Worm (Caenorhabditis elegans) whole organism, dauer: ENCODE measurements around the gene pgp-8.

Source experiments
- unc-62 ChIP-seq: sonication (generic microtip); optimal IDR thresholded peaks from 2 replicates; lab custom pipeline; 2017; ENCODE audit warnings: missing biosample characterization, missing genetic modification reagents, missing genetic modification characterization

Gene pgp-8

DNA sequence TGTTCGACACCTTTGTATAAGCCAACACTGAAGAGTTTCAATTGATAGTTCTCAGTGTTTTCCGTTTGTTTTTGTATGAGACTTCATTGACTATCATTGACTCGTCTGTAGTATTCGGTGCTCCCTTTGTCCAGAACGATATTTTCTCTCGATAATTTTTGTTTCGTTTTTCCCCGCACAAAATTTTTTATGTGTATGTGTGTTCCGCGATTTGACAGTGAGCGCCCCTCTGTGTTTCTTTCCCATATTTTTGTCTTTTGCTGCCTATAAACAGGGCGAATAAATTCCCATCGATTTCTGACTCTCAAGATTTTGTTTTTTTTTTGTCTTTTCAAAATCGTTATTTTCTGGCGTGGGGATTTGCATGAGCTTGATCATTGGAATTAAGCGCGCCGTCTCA is 19.0 kb upstream of the pgp-8 start, which contains the start of gene T21E8.7:
Gene T21E8.7 (plus strand): TSS at position 301 of the 400 bp plus-strand sequence.
- TF ChIP-seq unc-62 (GFP tag; lab: Kevin White, UChicago): no peak

DNA sequence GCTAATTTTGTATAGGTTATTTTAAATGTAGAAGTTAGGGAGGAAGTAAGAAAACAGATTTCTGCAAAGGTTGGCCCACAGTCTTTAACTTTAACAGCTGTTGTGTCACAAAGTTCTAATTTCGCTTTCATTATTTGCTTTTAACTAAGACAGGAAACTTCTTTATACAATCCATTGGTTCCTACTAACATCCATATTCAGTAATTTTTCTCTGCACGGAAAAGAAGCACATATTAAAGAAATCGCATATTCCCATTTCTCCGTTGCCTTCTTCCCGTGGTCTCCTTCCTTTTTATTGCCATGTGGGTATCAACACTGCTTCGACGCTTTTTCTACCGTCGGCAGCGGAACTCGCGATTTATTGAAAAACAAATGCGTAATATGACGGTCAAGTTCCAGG is 17.8 kb upstream of the pgp-8 start, which contains the start of gene T21E8.6:
Gene T21E8.6 (plus strand): TSS at position 301 of the 400 bp plus-strand sequence.
- TF ChIP-seq unc-62 (GFP tag; lab: Kevin White, UChicago): no peak

DNA sequence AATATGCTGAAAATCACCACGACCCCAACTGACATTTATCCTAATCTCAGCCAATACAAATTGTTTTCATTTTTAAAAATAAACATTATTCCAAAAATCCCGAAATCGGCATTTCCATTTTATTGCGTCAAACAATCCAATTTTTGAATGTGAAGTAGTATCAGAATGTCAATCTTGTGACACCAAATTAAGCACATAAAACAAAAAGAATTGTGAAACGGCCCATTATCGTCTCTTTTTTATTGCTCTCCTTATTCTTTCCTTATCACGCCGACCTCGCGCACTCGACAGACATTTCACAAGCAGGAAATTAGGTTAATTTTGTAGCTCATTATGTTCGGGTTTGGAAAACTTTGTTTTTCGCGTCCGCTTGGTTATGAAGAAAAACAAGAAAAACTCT is 16.3 kb upstream of the pgp-8 start, which contains the start of gene T21E8.4:
Gene T21E8.4 (plus strand): TSS at position 301 of the 400 bp plus-strand sequence.
- no peak for TF ChIP-seq unc-62 (GFP tag; lab: Kevin White, UChicago)

DNA sequence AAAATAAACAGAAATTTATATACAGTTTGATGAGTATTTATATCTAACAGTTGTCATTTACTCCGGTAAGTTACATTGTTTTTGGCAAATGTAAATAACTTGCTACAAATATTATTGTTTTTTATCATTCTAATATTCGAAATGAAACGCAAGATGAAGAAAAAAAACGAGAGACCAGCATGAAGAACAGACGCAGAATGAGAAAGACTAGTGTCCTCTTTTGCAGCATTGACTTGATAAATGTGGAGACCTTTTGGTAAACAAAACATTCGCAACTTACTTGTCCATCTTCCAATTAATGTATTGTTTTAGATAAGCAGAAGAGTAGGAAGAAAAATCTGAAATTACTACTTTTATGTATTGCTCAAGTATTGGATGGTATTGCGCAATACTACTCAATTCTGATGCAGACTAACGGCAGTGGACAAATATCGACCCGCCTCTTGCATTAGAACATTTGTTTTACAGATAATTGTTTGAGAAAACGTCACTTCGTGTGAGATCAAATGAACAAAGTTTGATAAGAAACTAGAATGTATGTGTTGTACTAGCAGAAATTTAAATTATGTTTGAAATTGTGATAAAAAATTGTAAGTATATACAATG is 13.0 kb upstream of the pgp-8 start, which contains the start of gene pgp-6:
Gene pgp-6 (minus strand): TSS at position 288 of the 606 bp plus-strand sequence.
- no peak for TF ChIP-seq unc-62 (GFP tag; lab: Kevin White, UChicago)

DNA sequence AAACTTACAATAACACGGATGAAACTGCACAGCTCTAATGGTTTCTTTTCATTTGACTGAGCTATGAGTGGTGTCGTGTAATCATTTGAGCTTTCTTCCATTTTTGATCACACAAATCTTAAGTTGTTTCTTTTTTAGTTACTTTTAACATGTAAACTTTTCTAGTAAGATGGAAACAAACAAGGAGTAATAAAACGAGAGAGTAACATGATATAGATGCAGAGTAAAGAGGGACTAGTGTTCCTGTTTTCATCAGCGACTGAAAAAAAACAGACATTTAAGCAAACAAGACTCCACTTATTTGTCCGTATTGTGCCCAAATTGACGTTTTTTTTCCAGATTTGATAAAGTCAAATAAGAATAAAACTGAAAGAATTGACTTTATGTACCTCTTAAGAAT is 5.9 kb upstream of the pgp-8 start, which contains the start of gene pgp-7:
Gene pgp-7 (minus strand): TSS at position 101 of the 400 bp plus-strand sequence.
- TF ChIP-seq unc-62 (GFP tag; lab: Kevin White, UChicago): no peak

DNA sequence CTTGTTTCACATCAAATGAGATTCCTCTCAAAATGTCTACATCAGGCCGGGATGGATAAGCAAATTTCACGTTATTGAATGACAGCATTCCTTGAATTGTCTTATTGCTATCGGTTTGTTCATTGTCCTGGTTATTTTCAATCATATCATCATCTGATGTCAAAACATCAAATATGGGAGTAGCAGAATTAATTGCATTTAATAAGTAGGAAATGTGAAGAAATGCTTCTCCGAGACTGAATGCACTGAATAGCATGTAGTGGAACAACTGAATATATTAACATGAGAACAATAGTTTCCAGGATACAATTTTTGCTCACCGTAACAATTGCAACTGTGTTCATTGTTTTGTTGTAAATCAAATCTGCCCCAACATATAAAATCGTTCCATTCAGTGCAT is 1.6 kb downstream of the pgp-8 start:
- no peak for TF ChIP-seq unc-62 (GFP tag; lab: Kevin White, UChicago)

DNA sequence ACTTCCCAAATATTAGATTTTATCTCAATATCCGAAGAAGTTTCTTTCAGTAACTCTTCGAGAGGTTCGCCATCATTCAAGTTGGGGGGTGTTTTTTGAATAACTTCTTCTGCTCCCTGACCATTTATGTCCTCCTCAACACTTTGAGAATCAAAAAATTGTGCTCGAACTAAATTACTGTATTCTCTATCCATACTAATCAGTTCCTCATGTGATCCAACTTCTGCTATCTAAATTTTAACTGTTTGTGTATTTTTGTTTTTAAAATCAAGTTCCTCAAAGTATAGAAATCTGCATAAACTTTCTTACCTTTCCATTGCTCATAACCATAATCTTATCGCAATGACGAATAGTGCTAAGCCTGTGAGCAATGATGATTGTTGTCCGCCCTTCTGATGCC is 2.5 kb downstream of the pgp-8 start:
- TF ChIP-seq unc-62 (GFP tag; lab: Kevin White, UChicago): no peak

DNA sequence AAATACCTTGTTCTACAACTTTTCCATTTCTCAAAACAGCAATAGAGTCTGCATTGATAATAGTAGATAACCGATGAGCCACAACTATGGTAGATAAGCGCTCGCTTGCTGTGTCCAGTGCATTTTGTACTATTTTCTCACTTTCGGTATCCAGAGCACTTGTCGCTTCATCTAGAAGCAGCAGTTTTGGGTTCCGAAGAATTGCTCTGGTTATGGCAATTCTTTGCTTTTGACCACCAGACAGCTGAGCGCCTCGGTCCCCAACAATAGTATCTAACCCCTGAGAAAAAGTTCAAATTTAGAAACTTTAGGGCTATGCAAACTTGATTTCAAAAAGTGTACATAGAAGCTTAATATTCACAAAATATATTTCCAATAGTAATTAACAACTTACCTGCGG is 4.6 kb downstream of the pgp-8 start:
- no peak for TF ChIP-seq unc-62 (GFP tag; lab: Kevin White, UChicago)

DNA sequence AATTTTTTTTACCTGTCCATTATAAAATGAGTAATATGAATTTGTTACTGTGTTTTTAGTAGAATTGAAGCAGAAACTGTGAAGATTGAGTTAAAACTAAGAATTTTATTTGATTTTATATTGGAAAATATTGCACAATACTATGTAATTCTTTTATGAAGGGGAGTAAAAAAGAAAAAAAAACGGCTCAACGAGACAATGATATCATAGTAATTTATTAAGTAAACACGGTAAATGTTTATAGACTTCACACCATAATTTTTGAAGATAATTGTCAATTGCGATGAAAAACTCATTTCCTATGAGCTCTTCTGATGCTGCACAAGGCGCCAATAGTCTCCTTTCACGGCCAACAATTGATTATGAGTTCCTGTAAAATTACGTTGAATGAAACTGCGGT is 5.0 kb downstream of the pgp-8 start, which contains the start of gene pgp-5:
Gene pgp-5 (minus strand): TSS at position 87 of the 400 bp plus-strand sequence.
- no peak for TF ChIP-seq unc-62 (GFP tag; lab: Kevin White, UChicago)

DNA sequence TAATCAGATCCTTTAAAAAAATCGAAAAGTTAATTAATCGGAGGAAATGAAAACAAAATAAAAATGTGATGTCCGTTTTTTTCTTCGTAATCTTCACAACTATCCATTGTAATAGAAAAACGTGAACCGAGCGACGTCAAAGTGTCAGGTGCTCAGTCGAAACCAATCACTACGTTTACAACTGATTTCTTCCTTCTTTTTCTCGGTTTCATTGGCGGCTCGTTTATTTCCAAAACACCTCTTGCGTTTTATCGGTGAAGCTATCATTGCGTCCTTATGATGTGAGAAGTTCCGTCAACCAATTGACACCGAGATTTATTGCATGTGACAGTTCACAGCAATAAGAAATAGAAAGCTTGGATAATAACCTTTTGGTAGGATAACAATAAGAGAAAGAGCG is 11.0 kb downstream of the pgp-8 start:
- TF ChIP-seq unc-62 (GFP tag; lab: Kevin White, UChicago): no peak

DNA sequence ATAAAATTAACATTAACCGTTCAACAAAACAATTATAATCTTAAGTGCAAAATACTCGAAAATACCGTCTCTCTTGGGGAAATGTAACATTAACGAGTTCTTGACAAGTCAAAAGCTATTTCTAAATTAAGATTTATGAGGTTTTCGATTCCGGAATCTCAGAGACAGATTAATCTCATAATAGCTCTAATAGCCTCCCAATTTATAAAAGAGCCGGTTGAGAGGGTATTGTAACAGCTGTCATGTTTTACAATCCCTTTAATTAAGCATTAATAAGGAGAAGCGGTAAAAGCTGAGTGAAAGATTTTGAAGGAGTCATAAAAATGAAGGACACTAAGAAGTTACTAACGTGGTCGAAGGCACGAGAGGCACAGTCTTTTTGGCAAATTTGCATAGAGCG is 12.5 kb downstream of the pgp-8 start:
- no peak for TF ChIP-seq unc-62 (GFP tag; lab: Kevin White, UChicago)

DNA sequence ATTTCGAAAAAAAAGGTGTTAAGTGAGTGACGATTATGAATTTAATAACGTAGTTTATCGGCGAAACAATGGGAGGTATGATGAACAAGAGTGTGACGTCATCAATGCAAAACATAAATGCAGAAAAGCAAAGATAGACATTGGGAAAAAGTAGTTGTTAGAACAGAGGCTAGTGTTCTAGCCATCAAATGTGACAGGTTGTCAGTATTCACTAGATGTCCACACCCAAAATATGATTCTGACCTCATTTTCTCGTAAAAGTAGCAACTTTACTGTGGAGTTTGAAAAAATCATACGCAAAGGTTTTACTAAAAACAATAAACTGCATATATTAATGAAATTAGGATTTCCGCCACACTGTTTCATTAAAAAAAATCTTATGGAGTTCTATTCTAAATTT is 13.0 kb downstream of the pgp-8 start:
- TF ChIP-seq unc-62 (GFP tag; lab: Kevin White, UChicago): no peak

DNA sequence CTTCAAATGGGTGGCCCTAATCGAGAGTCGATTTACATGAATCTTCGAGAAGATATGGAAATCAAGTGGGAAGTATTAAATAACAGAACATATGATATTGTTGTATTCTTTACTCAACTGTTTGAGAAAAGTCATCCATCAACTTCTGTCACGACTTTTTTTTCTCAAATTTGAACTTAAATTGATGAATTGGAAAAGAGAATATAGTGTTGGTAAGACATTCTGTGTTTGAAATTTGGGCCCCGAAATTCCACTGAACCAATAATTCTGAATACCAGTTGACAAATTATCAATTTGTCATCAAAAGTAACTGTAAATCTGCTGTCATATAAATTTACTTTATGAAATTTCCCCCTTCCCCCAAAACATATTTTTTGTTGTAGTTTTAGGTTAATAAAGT is 17.3 kb downstream of the pgp-8 start:
- TF ChIP-seq unc-62 (GFP tag; lab: Kevin White, UChicago): no peak

DNA sequence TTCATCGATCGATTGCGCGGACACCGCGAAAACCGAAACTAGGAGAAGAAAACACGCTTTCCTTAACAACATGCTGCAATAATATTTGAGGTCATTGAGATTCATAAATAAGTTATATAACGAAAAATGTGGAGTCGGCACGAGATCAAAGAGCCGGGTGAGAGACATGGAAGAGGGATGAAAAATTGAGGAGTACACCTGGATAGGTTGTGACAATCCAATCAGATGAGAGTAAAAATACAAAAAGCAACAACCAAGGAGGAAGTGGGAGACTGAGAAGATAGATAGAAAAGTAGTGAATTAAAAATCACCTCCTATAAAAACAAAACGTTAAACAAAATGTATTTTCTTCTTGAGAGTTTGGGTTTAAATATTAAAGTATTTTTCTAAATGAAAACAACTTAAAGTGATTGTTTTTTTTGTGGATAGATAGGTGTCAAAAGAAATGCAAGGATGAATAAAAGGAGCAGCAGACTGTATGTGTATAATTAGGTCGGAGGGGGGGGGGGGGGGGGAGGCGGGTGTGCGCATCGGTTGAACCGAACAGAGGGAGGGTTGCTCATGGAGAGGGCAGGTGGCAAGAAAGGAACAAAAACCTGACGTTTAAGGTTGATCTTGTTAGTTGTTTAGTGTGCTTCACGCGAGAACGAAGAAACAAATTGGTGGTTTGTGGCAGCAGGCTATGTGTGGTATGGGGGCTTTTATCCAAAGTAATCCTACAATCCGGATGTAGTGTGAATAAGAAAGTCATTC is 19.4 kb downstream of the pgp-8 start, which contains the start of gene C05A9.2:
Gene C05A9.2 (minus strand): TSS at position 73 of the 753 bp plus-strand sequence.
- no peak for TF ChIP-seq unc-62 (GFP tag; lab: Kevin White, UChicago)

DNA sequence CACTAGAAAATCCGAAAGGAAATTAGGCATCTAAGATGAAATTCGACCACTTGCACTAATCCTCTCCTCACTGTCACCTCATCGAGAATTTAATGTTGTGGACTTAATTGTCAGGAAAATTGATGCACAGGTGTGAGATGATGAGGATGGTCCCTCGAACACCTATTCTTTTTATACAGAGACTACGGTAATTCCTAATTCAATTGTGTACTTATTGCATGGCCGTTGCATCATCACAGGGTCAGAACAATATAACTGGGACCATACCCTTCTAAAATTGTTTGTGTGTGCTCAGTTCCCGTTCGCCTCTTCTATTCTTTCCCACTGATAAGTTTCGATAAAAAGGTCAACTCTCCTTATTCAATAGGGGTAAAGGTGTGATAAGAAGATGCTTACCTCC is 20.1 kb downstream of the pgp-8 start:
- no peak for TF ChIP-seq unc-62 (GFP tag; lab: Kevin White, UChicago)

DNA sequence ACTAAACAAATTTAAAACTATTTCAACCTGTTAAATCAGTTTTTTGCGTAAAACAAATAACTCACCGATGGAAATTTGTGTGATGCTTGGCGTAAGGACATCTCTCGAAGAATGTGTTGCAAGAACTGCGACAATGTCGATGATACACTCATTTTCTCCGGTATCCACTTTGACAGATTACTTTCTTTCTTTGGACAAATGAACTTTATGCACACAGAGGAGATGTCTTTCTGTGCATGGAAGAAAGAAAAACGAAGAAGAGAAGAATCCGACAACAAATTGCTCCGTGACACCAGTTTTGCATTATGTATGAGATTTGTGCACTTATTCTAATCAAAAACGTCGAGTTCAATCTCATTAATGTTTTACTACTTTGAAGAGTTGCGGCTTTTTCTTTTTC is 25.7 kb downstream of the pgp-8 start, which contains the start of gene plc-1:
Gene plc-1 (minus strand): TSS at position 101 of the 400 bp plus-strand sequence.
- TF ChIP-seq unc-62 (GFP tag; lab: Kevin White, UChicago): no peak
